Worm (Caenorhabditis elegans) whole organism, midembryonic: ENCODE results near the gene D1054.8.

Source experiments
- T22C8.4 ChIP-seq: fragments of 200-800 bp; sonication (Bioruptor generic); IDR thresholded peaks from 2 replicates; pipeline ENCODE4 v1.3.6; 2022; ENCODE audit warnings: missing genetic modification characterization, missing compliant biosample characterization
- cog-1 ChIP-seq: sonication (generic microtip); optimal IDR thresholded peaks from 2 replicates; lab custom pipeline; 2016; ENCODE audit warnings: missing genetic modification characterization, missing compliant biosample characterization
- flt-1 ChIP-seq: fragments of 200-800 bp; sonication (Bioruptor generic); IDR thresholded peaks from 2 replicates; pipeline ENCODE4 v1.3.6; 2022; ENCODE audit warnings: missing genetic modification characterization, missing compliant biosample characterization
- klf-2 ChIP-seq: fragments of 200-800 bp; sonication (Bioruptor generic); conservative IDR thresholded peaks from 2 replicates; pipeline ENCODE4 v1.3.6; 2022; ENCODE audit warnings: missing genetic modification reagents, missing genetic modification characterization, missing compliant biosample characterization
- med-1 ChIP-seq: sonication (generic microtip); optimal IDR thresholded peaks from 2 replicates; lab custom pipeline; 2017; ENCODE audit warnings: missing genetic modification characterization, mild to moderate bottlenecking, missing compliant biosample characterization, antibody characterized with exemption, missing genetic modification reagents; ENCODE audit not compliant: insufficient read depth
- ref-1 ChIP-seq: fragments of 200-800 bp; sonication (Bioruptor generic); conservative IDR thresholded peaks from 2 replicates; pipeline ENCODE4 v1.3.6; 2022; ENCODE audit warnings: missing genetic modification reagents, missing genetic modification characterization, missing compliant biosample characterization
- tab-1 ChIP-seq: fragments of 200-800 bp; sonication (Bioruptor generic); IDR thresholded peaks from 2 replicates; pipeline ENCODE4 v1.3.6; 2022; ENCODE audit warnings: missing genetic modification characterization, missing compliant biosample characterization
- ztf-23 ChIP-seq: fragments of 200-800 bp; sonication (Bioruptor generic); IDR thresholded peaks from 2 replicates; pipeline ENCODE4 v1.3.6; 2022; ENCODE audit warnings: missing genetic modification reagents, missing genetic modification characterization, missing compliant biosample characterization
- ztf-29 ChIP-seq: fragments of 200-800 bp; sonication (Bioruptor generic); IDR thresholded peaks from 2 replicates; pipeline ENCODE4 v1.3.6; 2022; ENCODE audit warnings: missing genetic modification reagents, missing genetic modification characterization, missing compliant biosample characterization

The D1054.8 gene

ce11 chrV:10811763-10812162, 27.7 kb downstream of the D1054.8 start, which contains the start of gene C29A12.22:
Gene C29A12.22, plus strand, starts transcription at chrV:10812063.
- TF ChIP-seq flt-1, result no peak
- no peak for TF ChIP-seq tab-1 (GFP tag; lab: Robert Waterston, UW)
- TF ChIP-seq ztf-29 (GFP tag; lab: Robert Waterston, UW), result no peak
- TF ChIP-seq med-1 (GFP tag; lab: Kevin White, UChicago), result no peak
- TF ChIP-seq ztf-23, result no peak
- TF ChIP-seq T22C8.4 (GFP tag; lab: Robert Waterston, UW), result no peak
- TF ChIP-seq klf-2 (GFP tag; lab: Robert Waterston, UW), result no peak
- TF ChIP-seq ref-1 (GFP tag; lab: Robert Waterston, UW), result no peak
- no peak for TF ChIP-seq cog-1

DNA sequence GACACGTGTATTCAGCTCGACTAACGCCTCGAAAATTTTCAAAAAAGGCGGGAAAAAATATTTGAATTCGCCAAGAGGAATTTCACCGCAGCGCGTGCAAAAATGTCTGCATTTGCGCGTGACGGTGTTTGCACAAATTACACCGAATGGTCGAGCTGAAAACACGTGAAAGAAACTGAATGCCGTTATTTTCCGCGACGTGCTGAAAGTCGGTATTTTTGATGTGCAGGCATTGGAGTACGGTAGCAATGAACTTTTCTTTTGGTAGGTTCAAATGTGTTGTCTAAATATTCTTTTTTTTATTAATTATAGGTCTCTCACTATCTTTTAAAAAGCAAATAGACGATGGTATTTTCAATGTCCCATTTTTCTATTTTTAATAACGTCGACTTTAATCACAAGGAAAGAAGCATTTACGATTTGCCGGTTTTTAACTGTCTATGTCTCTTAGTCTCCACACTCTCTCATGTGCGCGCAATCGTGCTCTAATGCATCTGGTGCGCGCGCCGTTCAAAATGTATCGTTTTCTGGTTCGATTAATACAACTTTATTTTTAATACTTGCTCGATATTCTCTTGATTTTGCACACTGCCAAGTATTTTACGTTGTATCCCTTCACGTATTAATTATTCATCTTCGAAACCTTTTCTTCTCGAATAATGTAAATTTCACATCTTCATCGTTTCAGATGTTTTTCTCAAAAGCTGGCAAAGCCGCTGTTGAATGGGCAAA, 29.5 kb downstream of the D1054.8 start, which contains the start of the genes C29A12.1 and lig-1:
Gene C29A12.1 (minus strand): TSS at position 63 of the 732 bp plus-strand sequence.
Gene lig-1 (plus strand): TSS at position 682 of the 732 bp plus-strand sequence.
- no peak for TF ChIP-seq med-1 (GFP tag; lab: Kevin White, UChicago)
- no peak for TF ChIP-seq cog-1
- no peak for TF ChIP-seq klf-2 (GFP tag; lab: Robert Waterston, UW)

DNA sequence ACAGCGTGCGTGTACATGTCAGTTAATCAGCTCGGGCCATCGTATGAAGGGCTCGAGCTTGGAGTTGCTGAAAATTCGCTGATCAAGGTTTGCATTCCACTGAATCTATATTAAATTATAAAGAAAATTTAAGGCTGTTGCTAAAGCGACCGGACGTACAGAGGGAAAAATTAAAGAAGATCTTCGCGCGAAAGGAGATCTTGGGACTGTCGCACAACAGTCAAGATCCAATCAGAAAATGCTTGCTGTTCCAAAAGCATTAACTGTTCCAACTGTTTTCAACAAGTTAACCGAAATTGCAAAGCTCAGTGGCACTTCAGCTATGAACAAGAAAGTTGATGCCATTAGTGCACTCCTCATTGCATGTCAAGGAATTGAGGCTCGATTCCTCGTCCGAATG, 30.2 kb downstream of the D1054.8 start:
- TF ChIP-seq flt-1 (no peak), ref-1 (GFP tag; lab: Robert Waterston, UW) (no peak), T22C8.4 (GFP tag; lab: Robert Waterston, UW) (no peak)

- TF ChIP-seq cog-1 (no peak), ztf-23 (no peak), tab-1 (GFP tag; lab: Robert Waterston, UW) (no peak), ref-1 (GFP tag; lab: Robert Waterston, UW) (no peak), T22C8.4 (GFP tag; lab: Robert Waterston, UW) (no peak), klf-2 (GFP tag; lab: Robert Waterston, UW) (no peak), ztf-29 (GFP tag; lab: Robert Waterston, UW) (no peak), med-1 (GFP tag; lab: Kevin White, UChicago) (no peak), flt-1 (no peak)
Observed at ce11 chrV:10816831-10817230, 32.7 kb downstream of the D1054.8 start.

ce11 chrV:10818498-10818897, 34.4 kb downstream of the D1054.8 start:
- TF ChIP-seq cog-1 (no peak), tab-1 (GFP tag; lab: Robert Waterston, UW) (no peak), med-1 (GFP tag; lab: Kevin White, UChicago) (no peak), flt-1 (no peak), ref-1 (GFP tag; lab: Robert Waterston, UW) (no peak), ztf-29 (GFP tag; lab: Robert Waterston, UW) (no peak), klf-2 (GFP tag; lab: Robert Waterston, UW) (no peak), T22C8.4 (GFP tag; lab: Robert Waterston, UW) (no peak), ztf-23 (no peak)

DNA sequence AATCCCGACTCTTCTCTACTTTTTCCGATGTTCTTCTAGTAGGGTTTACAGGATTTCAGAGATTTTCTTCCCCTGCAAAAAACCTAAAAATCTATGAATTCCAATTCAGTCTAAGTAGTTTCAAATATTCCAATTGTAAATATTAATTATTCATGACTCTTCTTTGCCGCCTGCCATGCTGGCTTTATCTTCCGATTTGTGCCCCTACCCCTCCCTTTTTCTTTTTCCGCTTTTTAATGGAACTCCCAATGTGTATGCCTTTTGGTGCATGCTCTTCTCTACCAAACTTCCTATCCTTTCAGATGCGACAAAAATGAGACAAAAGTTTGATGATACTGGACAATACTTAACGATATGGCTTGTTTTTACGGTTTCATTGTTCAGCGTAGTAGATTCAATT, 40.6 kb downstream of the D1054.8 start, which contains the start of gene nrx-1:
Gene nrx-1 (plus strand): TSS at position 301 of the 400 bp plus-strand sequence.
- TF ChIP-seq T22C8.4 (GFP tag; lab: Robert Waterston, UW) (no peak), ztf-23 (no peak)

DNA sequence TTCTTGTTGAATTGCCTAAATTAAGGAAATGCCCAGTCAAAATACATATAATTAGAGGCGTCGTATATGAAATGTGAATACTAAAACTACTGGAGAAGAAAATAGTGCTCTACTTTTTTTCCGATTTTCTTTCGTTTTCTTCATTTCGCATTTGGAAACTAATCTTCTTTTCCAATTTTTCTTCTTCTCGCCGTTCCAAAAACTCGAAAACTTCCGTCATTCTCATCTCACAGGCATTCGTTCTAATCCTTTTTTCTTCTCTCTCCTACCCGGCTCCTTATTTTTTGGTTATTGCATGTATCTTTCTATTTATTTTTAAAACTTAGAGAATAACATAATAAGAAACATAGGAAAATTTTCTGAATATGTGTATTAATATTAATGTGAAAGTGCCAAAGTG, 48.8 kb downstream of the D1054.8 start:
- no peak for TF ChIP-seq flt-1

- no peak for TF ChIP-seq ztf-29 (GFP tag; lab: Robert Waterston, UW)
- TF ChIP-seq ztf-23, result no peak
- no peak for TF ChIP-seq klf-2 (GFP tag; lab: Robert Waterston, UW)
- TF ChIP-seq flt-1, result no peak
- TF ChIP-seq ref-1 (GFP tag; lab: Robert Waterston, UW), result no peak
- TF ChIP-seq T22C8.4 (GFP tag; lab: Robert Waterston, UW), result no peak
- TF ChIP-seq cog-1, result no peak
Observed at ce11 chrV:10834682-10835219, 50.6 kb downstream of the D1054.8 start.
